Fruit fly (Drosophila melanogaster): Measurements from ENCODE around the gene CG14811.

CG14811 gene

DNA sequence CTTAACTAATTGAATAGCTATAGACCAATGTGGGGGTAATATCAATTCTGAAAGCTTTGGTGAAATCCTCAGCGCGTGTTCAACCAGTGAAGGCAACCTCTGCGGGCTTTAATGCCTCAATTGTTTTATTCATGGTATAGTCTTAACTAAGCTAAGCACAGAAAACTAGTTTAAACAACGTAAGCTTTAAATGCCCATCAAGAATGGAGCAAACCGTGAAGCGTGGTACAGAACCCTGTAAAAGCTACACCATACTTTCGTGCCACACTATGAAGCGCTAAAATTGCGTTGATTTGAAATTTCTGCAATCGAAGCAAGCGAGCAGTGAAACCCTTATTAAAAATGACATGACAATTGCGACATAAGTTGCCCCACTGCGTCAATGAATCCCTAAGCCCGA is 1.1 kb downstream of the CG14811 start:
- peak; percentile 30 for TF ChIP-seq gfzf (GFP tag; optimal IDR thresholded peaks at IDR 0.05)
- TF ChIP-seq al (GFP tag; IDR thresholded peaks at IDR 0.05), result no peak
- no peak for TF ChIP-seq TFAM (GFP tag; optimal IDR thresholded peaks at IDR 0.05)
- TF ChIP-seq nau (GFP tag; optimal IDR thresholded peaks at IDR 0.05), result no peak
- TF ChIP-seq E2f1 (GFP tag; IDR thresholded peaks at IDR 0.05), result no peak
- TF ChIP-seq CG14860 (GFP tag; IDR thresholded peaks at IDR 0.05; ENCODE audit: partially characterized antibody), result no peak
- TF ChIP-seq E2f2 (GFP tag; IDR thresholded peaks at IDR 0.05), result peak; percentile 68
- peak; percentile 17 for TF ChIP-seq pita (GFP tag; optimal IDR thresholded peaks at IDR 0.05)
- no peak for TF ChIP-seq Taf1 (GFP tag; IDR thresholded peaks at IDR 0.05)
- no peak for TF ChIP-seq Aef1 (GFP tag; IDR thresholded peaks at IDR 0.05)
- no peak for TF ChIP-seq ash1 (GFP tag; optimal IDR thresholded peaks at IDR 0.05)
- no peak for TF ChIP-seq lab (GFP tag; optimal IDR thresholded peaks at IDR 0.05)
- no peak for TF ChIP-seq slbo (GFP tag; IDR thresholded peaks at IDR 0.05)
- TF ChIP-seq CTCF (GFP tag; optimal IDR thresholded peaks at IDR 0.05), result peak; percentile 51
- TF ChIP-seq Med (GFP tag), result peak; percentile 25
- TF ChIP-seq CG4424 (GFP tag; optimal IDR thresholded peaks at IDR 0.05), result no peak
- TF ChIP-seq CG15514 (GFP tag; optimal IDR thresholded peaks at IDR 0.05), result peak; percentile 20
- no peak for TF ChIP-seq dmrt99B (tag; optimal IDR thresholded peaks at IDR 0.05)
- no peak for TF ChIP-seq HLH4C (GFP tag; IDR thresholded peaks at IDR 0.05; ENCODE audit: partially characterized antibody)
- TF ChIP-seq shn (GFP tag; optimal IDR thresholded peaks at IDR 0.05), result no peak
- TF ChIP-seq CG8290 (GFP tag; optimal IDR thresholded peaks at IDR 0.05), result no peak
- TF ChIP-seq CG8290 (tag; optimal IDR thresholded peaks at IDR 0.05), result no peak
- TF ChIP-seq pzg (GFP tag; optimal IDR thresholded peaks at IDR 0.05), result peak; percentile 24
- TF ChIP-seq Hmr (GFP tag; optimal IDR thresholded peaks at IDR 0.05), result no peak
- no peak for TF ChIP-seq Poxn (GFP tag; IDR thresholded peaks at IDR 0.05)
- TF ChIP-seq CG7745 (tag; optimal IDR thresholded peaks at IDR 0.05), result no peak
- no peak for TF ChIP-seq Hr3 (GFP tag; optimal IDR thresholded peaks at IDR 0.05)
- TF ChIP-seq wek (GFP tag; optimal IDR thresholded peaks at IDR 0.05), result no peak
- TF ChIP-seq crol (GFP tag; IDR thresholded peaks at IDR 0.05), result no peak
- TF ChIP-seq hkb (optimal IDR thresholded peaks at IDR 0.05), result no peak
- no peak for TF ChIP-seq hkb (GFP tag; IDR thresholded peaks at IDR 0.05)
- no peak for TF ChIP-seq CG10543 (GFP tag; optimal IDR thresholded peaks at IDR 0.05)
- no peak for TF ChIP-seq Kr (GFP tag; optimal IDR thresholded peaks at IDR 0.05)
- no peak for TF ChIP-seq CG16779 (GFP tag; IDR thresholded peaks at IDR 0.05)
- TF ChIP-seq CG3847 (GFP tag; IDR thresholded peaks at IDR 0.05), result no peak
- no peak for TF ChIP-seq pum (GFP tag; optimal IDR thresholded peaks at IDR 0.05)
- TF ChIP-seq knrl (GFP tag; IDR thresholded peaks at IDR 0.05; ENCODE audit: partially characterized antibody), result no peak
- TF ChIP-seq da (GFP tag; optimal IDR thresholded peaks at IDR 0.05), result no peak
- TF ChIP-seq CG17829 (tag; optimal IDR thresholded peaks at IDR 0.05), result no peak
- TF ChIP-seq dmrt11E (tag; optimal IDR thresholded peaks at IDR 0.05), result no peak
- TF ChIP-seq gem (tag; optimal IDR thresholded peaks at IDR 0.05), result no peak
- TF ChIP-seq Dp (GFP tag; optimal IDR thresholded peaks at IDR 0.05), result peak; percentile 59
- no peak for TF ChIP-seq CG33213 (GFP tag; optimal IDR thresholded peaks at IDR 0.05)
- TF ChIP-seq salm (tag; optimal IDR thresholded peaks at IDR 0.05), result no peak
- no peak for TF ChIP-seq ken (GFP tag; IDR thresholded peaks at IDR 0.05)
- TF ChIP-seq CG13424 (tag; optimal IDR thresholded peaks at IDR 0.05), result no peak
- no peak for TF ChIP-seq CG16815 (GFP tag; optimal IDR thresholded peaks at IDR 0.05)
- TF ChIP-seq CkIIα-i1 (GFP tag; IDR thresholded peaks at IDR 0.05), result no peak
- no peak for TF ChIP-seq CG7839 (tag; optimal IDR thresholded peaks at IDR 0.05)
